Worm (Caenorhabditis elegans) whole organism, midembryonic: Measurements from ENCODE around the gene amph-1.

Source experiments
- flt-1 ChIP-seq: fragments of 200-800 bp; sonication (Bioruptor generic); IDR thresholded peaks from 2 replicates; pipeline ENCODE4 v1.3.6; 2022; ENCODE audit warnings: missing genetic modification characterization, missing compliant biosample characterization
- med-1 ChIP-seq: sonication (generic microtip); optimal IDR thresholded peaks from 2 replicates; lab custom pipeline; 2017; ENCODE audit warnings: missing genetic modification characterization, mild to moderate bottlenecking, missing compliant biosample characterization, antibody characterized with exemption, missing genetic modification reagents; ENCODE audit not compliant: insufficient read depth
- ref-1 ChIP-seq: fragments of 200-800 bp; sonication (Bioruptor generic); conservative IDR thresholded peaks from 2 replicates; pipeline ENCODE4 v1.3.6; 2022; ENCODE audit warnings: missing genetic modification reagents, missing genetic modification characterization, missing compliant biosample characterization

- TF ChIP-seq ref-1 (no peak), flt-1 (GFP tag; lab: Robert Waterston, UW) (no peak), med-1 (GFP tag; lab: Kevin White, UChicago) (no peak)
Measured at ce11 chrIV:9624275-9624674, 23.4 kb downstream of the amph-1 start, which contains the start of gene W09C2.8.
